Fruit fly (Drosophila melanogaster) whole organism, embryonic: ENCODE results near the gene Lcp65Ae.

Source experiments
- Bgb ChIP-seq: fragments of 200-800 bp; sonication (Bioruptor generic); IDR thresholded peaks from 2 replicates; pipeline ENCODE4 v1.3.6; 2022; ENCODE audit warnings: missing biosample characterization, missing genetic modification characterization; ENCODE audit not compliant: partially characterized antibody
- CG10321 ChIP-seq: fragments of 200-800 bp; sonication (Bioruptor generic); IDR thresholded peaks from 2 replicates; pipeline ENCODE4 v1.3.6; 2022; ENCODE audit warnings: missing biosample characterization, missing genetic modification characterization
- CG10431 ChIP-seq: fragments of 200-800 bp; sonication (Bioruptor generic); optimal IDR thresholded peaks from 3 replicates; lab custom pipeline; 2018; ENCODE audit warnings: missing biosample characterization, mild to moderate bottlenecking, missing genetic modification characterization
- CG10462 ChIP-seq: fragments of 200-800 bp; sonication (Bioruptor generic); optimal IDR thresholded peaks from 2 replicates; lab custom pipeline; 2016; ENCODE audit warnings: missing biosample characterization, missing genetic modification characterization
- CG10565 ChIP-seq: fragments of 200-800 bp; sonication (Bioruptor generic); optimal IDR thresholded peaks from 3 replicates; lab custom pipeline; 2016; ENCODE audit warnings: missing biosample characterization, mild to moderate bottlenecking, missing genetic modification characterization
- CG1233 ChIP-seq: fragments of 200-800 bp; sonication (Bioruptor generic); optimal IDR thresholded peaks from 4 replicates; lab custom pipeline; 2018; ENCODE audit warnings: missing biosample characterization, mild to moderate bottlenecking, missing genetic modification characterization
- CG13424 ChIP-seq: fragments of 200-800 bp; sonication (Bioruptor generic); optimal IDR thresholded peaks from 2 replicates; lab custom pipeline; 2019; ENCODE audit warnings: missing biosample characterization, mild to moderate bottlenecking, missing genetic modification characterization, moderate library complexity
- CG18599 ChIP-seq: fragments of 200-800 bp; sonication (Bioruptor generic); optimal IDR thresholded peaks from 3 replicates; lab custom pipeline; 2017; ENCODE audit warnings: missing biosample characterization, missing genetic modification characterization, mild to moderate bottlenecking, moderate library complexity, missing genetic modification reagents
- CG18764 ChIP-seq: fragments of 200-800 bp; sonication (Bioruptor generic); optimal IDR thresholded peaks from 3 replicates; lab custom pipeline; 2016; ENCODE audit warnings: missing biosample characterization, missing genetic modification characterization
- CG30403 ChIP-seq: fragments of 200-800 bp; sonication (Bioruptor generic); optimal IDR thresholded peaks from 3 replicates; lab custom pipeline; 2016; ENCODE audit warnings: missing biosample characterization, missing genetic modification characterization
- CG3065 ChIP-seq: fragments of 200-800 bp; sonication (Bioruptor generic); optimal IDR thresholded peaks from 2 replicates; lab custom pipeline; 2016; ENCODE audit warnings: missing biosample characterization, missing genetic modification characterization
- CG31441 ChIP-seq: fragments of 200-800 bp; sonication (Bioruptor generic); IDR thresholded peaks from 2 replicates; pipeline ENCODE4 v1.3.6; 2022; ENCODE audit warnings: missing biosample characterization, missing genetic modification characterization
- CG3847 ChIP-seq: fragments of 200-800 bp; sonication (Bioruptor generic); IDR thresholded peaks from 2 replicates; pipeline ENCODE4 v1.3.6; 2022; ENCODE audit warnings: missing biosample characterization, missing genetic modification characterization
- CG4282 ChIP-seq: fragments of 200-800 bp; sonication (Bioruptor generic); optimal IDR thresholded peaks from 2 replicates; lab custom pipeline; 2016; ENCODE audit warnings: missing biosample characterization, missing genetic modification characterization
- CG4328 ChIP-seq: fragments of 200-800 bp; sonication (Bioruptor generic); optimal IDR thresholded peaks from 3 replicates; lab custom pipeline; 2017; ENCODE audit warnings: missing biosample characterization, missing genetic modification reagents, missing genetic modification characterization
- CG4360 ChIP-seq: fragments of 200-800 bp; sonication (Bioruptor generic); IDR thresholded peaks from 2 replicates; pipeline ENCODE4 v1.3.6; 2022; ENCODE audit warnings: missing biosample characterization, missing genetic modification characterization
- CG4707 ChIP-seq: fragments of 200-800 bp; sonication (Bioruptor generic); optimal IDR thresholded peaks from 2 replicates; lab custom pipeline; 2018; ENCODE audit warnings: missing biosample characterization, mild to moderate bottlenecking, missing genetic modification characterization, moderate library complexity
- CG6791 ChIP-seq: fragments of 200-800 bp; sonication (Bioruptor generic); IDR thresholded peaks from 3 replicates; pipeline ENCODE4 v1.3.6; 2022; ENCODE audit warnings: missing biosample characterization, missing genetic modification characterization; ENCODE audit not compliant: partially characterized antibody
- CG6854 ChIP-seq: fragments of 200-800 bp; sonication (Bioruptor generic); optimal IDR thresholded peaks from 3 replicates; lab custom pipeline; 2017; ENCODE audit warnings: missing biosample characterization, mild to moderate bottlenecking, missing genetic modification characterization
- Dref ChIP-seq: fragments of 200-800 bp; sonication (Bioruptor generic); IDR thresholded peaks from 2 replicates; pipeline ENCODE4 v1.3.6; 2022; ENCODE audit warnings: missing biosample characterization, missing genetic modification characterization
- E2f1 ChIP-seq: fragments of 200-800 bp; sonication (Bioruptor generic); IDR thresholded peaks from 2 replicates; pipeline ENCODE4 v1.3.6; 2022; ENCODE audit warnings: missing biosample characterization, missing genetic modification characterization
- HLH4C ChIP-seq: fragments of 200-800 bp; sonication (Bioruptor generic); IDR thresholded peaks from 3 replicates; pipeline ENCODE4 v1.3.6; 2022; ENCODE audit warnings: missing biosample characterization, missing genetic modification characterization; ENCODE audit not compliant: partially characterized antibody
- HLHmδ ChIP-seq: fragments of 200-800 bp; sonication (Bioruptor generic); optimal IDR thresholded peaks from 2 replicates; lab custom pipeline; 2018; ENCODE audit warnings: missing biosample characterization, mild to moderate bottlenecking, missing genetic modification characterization, moderate library complexity
- Hand ChIP-seq: fragments of 200-800 bp; sonication (Bioruptor generic); optimal IDR thresholded peaks from 2 replicates; lab custom pipeline; 2017; ENCODE audit warnings: mild to moderate bottlenecking, missing biosample characterization, missing genetic modification reagents, missing genetic modification characterization
- Hmr ChIP-seq: fragments of 200-800 bp; sonication (Bioruptor generic); optimal IDR thresholded peaks from 3 replicates; lab custom pipeline; 2017; ENCODE audit warnings: mild to moderate bottlenecking, missing biosample characterization, missing genetic modification reagents, missing genetic modification characterization
- MESR4 ChIP-seq: fragments of 200-800 bp; sonication (Bioruptor generic); optimal IDR thresholded peaks from 2 replicates; lab custom pipeline; 2018; ENCODE audit warnings: missing biosample characterization, mild to moderate bottlenecking, missing genetic modification characterization, moderate library complexity
- Ravus ChIP-seq: fragments of 200-800 bp; sonication (Bioruptor generic); IDR thresholded peaks from 2 replicates; pipeline ENCODE4 v1.3.6; 2022; ENCODE audit warnings: missing biosample characterization, missing genetic modification characterization
- ara ChIP-seq: fragments of 200-800 bp; sonication (Bioruptor generic); IDR thresholded peaks from 2 replicates; pipeline ENCODE4 v1.3.6; 2022; ENCODE audit warnings: missing biosample characterization, missing genetic modification characterization
- btn ChIP-seq: fragments of 200-800 bp; sonication (Bioruptor generic); optimal IDR thresholded peaks from 2 replicates; lab custom pipeline; 2016; ENCODE audit warnings: missing biosample characterization, missing genetic modification characterization
- chinmo ChIP-seq: fragments of 200-800 bp; sonication (Bioruptor generic); IDR thresholded peaks from 4 replicates; pipeline ENCODE4 v1.3.6; 2022; ENCODE audit warnings: missing biosample characterization, missing genetic modification characterization; ENCODE audit not compliant: partially characterized antibody
- da ChIP-seq: fragments of 200-800 bp; sonication (Bioruptor generic); optimal IDR thresholded peaks from 2 replicates; lab custom pipeline; 2016; ENCODE audit warnings: missing biosample characterization, missing genetic modification characterization
- en ChIP-seq: fragments of 200-800 bp; sonication (Bioruptor generic); optimal IDR thresholded peaks from 2 replicates; lab custom pipeline; 2016; ENCODE audit warnings: missing biosample characterization, missing genetic modification characterization
- grn ChIP-seq: fragments of 200-800 bp; sonication (Bioruptor generic); optimal IDR thresholded peaks from 3 replicates; lab custom pipeline; 2017; ENCODE audit warnings: missing biosample characterization, missing genetic modification characterization
- gro ChIP-seq: fragments of 200-800 bp; sonication (Bioruptor generic); optimal IDR thresholded peaks from 2 replicates; lab custom pipeline; 2016; ENCODE audit warnings: missing biosample characterization, missing genetic modification characterization
- her ChIP-seq: fragments of 200-800 bp; sonication (Bioruptor generic); optimal IDR thresholded peaks from 2 replicates; lab custom pipeline; 2016; ENCODE audit warnings: missing biosample characterization, missing genetic modification characterization
- ind ChIP-seq: fragments of 200-800 bp; sonication (Bioruptor generic); optimal IDR thresholded peaks from 3 replicates; lab custom pipeline; 2016; ENCODE audit warnings: missing biosample characterization, missing genetic modification characterization
- klu ChIP-seq: fragments of 200-800 bp; sonication (Bioruptor generic); IDR thresholded peaks from 2 replicates; pipeline ENCODE4 v1.3.6; 2022; ENCODE audit warnings: missing biosample characterization, missing genetic modification characterization
- lola ChIP-seq, 3 experiments: fragments of >200 bp in 2 of 3; fragments of 200-800 bp in 1 of 3; sonication (Bioruptor generic) in 1 of 3; optimal IDR thresholded peaks; 2 replicates each; lab custom pipeline; 2017 to 2019; ENCODE audit warnings: missing biosample characterization in 3 of 3, missing genetic modification characterization in 3 of 3, mild to moderate bottlenecking in 1 of 3, moderate library complexity in 1 of 3
- nmo ChIP-seq: fragments of 200-800 bp; sonication (Bioruptor generic); optimal IDR thresholded peaks from 2 replicates; lab custom pipeline; 2018; ENCODE audit warnings: missing biosample characterization, mild to moderate bottlenecking, missing genetic modification characterization, moderate library complexity
- pho ChIP-seq: fragments of 200-800 bp; sonication (Bioruptor generic); optimal IDR thresholded peaks from 2 replicates; lab custom pipeline; 2016; ENCODE audit warnings: missing biosample characterization, missing genetic modification characterization
- phol ChIP-seq: fragments of 200-800 bp; sonication (Bioruptor generic); optimal IDR thresholded peaks from 3 replicates; lab custom pipeline; 2018; ENCODE audit warnings: missing biosample characterization, mild to moderate bottlenecking, missing genetic modification characterization, moderate library complexity
- psq ChIP-seq: fragments of 200-800 bp; sonication (Bioruptor generic); optimal IDR thresholded peaks from 2 replicates; lab custom pipeline; 2017; ENCODE audit warnings: missing biosample characterization, missing genetic modification characterization
- repo ChIP-seq: fragments of 200-800 bp; sonication (Bioruptor generic); optimal IDR thresholded peaks from 2 replicates; lab custom pipeline; 2016; ENCODE audit warnings: missing biosample characterization, missing genetic modification characterization
- shn ChIP-seq: fragments of 200-800 bp; sonication (Bioruptor generic); optimal IDR thresholded peaks from 3 replicates; lab custom pipeline; 2016; ENCODE audit warnings: missing biosample characterization, missing genetic modification characterization
- sqz ChIP-seq: fragments of 200-800 bp; sonication (Bioruptor generic); optimal IDR thresholded peaks from 3 replicates; lab custom pipeline; 2018; ENCODE audit warnings: missing biosample characterization, mild to moderate bottlenecking, missing genetic modification characterization
- tgo ChIP-seq: fragments of 200-800 bp; sonication (Bioruptor generic); IDR thresholded peaks from 3 replicates; pipeline ENCODE4 v1.3.6; 2022; ENCODE audit warnings: missing biosample characterization, missing genetic modification characterization

Gene Lcp65Ae

DNA sequence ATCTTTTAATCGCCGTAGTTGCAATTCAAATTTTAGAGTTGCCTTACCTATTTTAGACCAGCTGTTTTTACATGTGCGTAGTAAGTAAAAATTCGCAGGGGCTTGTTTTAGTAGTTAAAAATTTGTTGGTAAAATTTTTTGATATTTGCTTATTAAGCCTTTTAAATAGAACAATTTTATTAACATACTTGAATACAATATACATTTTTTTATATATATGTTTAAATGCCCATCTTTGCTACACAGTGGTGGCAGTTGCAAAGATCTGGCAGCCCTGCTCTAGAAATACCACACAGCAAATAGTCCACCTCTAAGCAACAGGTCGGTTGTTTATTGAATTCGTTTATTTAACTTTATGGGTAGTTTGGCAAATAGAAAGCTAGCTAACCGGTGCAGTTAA lies 43.2 kb downstream of the Lcp65Ae start, which contains the start of the genes CG10467 and loj (continued):
- no peak for TF ChIP-seq HLHmδ (GFP tag; lab: Kevin White, UChicago)
- TF ChIP-seq ara (GFP tag; lab: Robert Waterston, UW): peak; percentile 96
- TF ChIP-seq Ravus: peak; percentile 88
- TF ChIP-seq CG4328 (GFP tag; lab: Kevin White, UChicago): peak; percentile 91
- peak; percentile 91 for TF ChIP-seq psq (GFP tag; lab: Kevin White, UChicago)
- TF ChIP-seq CG6854 (GFP tag; lab: Kevin White, UChicago): peak; percentile 26
- peak; percentile 32 for TF ChIP-seq da (GFP tag; lab: Kevin White, UChicago)
- peak; percentile 53 for TF ChIP-seq CG4360 (GFP tag; lab: Robert Waterston, UW)
- TF ChIP-seq Hand (GFP tag; lab: Kevin White, UChicago): peak; percentile 61
- TF ChIP-seq pho: peak; percentile 85
- TF ChIP-seq ind (GFP tag; lab: Kevin White, UChicago): peak; percentile 98
- peak; percentile 76 for TF ChIP-seq shn (GFP tag; lab: Kevin White, UChicago)
- TF ChIP-seq her (GFP tag; lab: Kevin White, UChicago): peak; percentile 45
- peak; percentile 98 for TF ChIP-seq nmo (GFP tag; lab: Kevin White, UChicago)
- peak; percentile 92 for TF ChIP-seq CG18764 (GFP tag; lab: Kevin White, UChicago)
- TF ChIP-seq CG6791 (GFP tag; lab: Robert Waterston, UW): peak; percentile 55; the same call in 1 of the 3 replicates
- TF ChIP-seq CG10321 (GFP tag; lab: Robert Waterston, UW): peak; percentile 57; the same call in 1 of the 2 replicates
- TF ChIP-seq phol (tag; lab: Kevin White, UChicago): peak; percentile 98
- TF ChIP-seq Dref (GFP tag; lab: Robert Waterston, UW): peak; percentile 47
- no peak for TF ChIP-seq MESR4 (GFP tag; lab: Kevin White, UChicago)
- TF ChIP-seq gro (GFP tag; lab: Kevin White, UChicago): peak; percentile 71
- peak; percentile 44 for TF ChIP-seq en (GFP tag; lab: Kevin White, UChicago)
- peak; percentile 69 for TF ChIP-seq CG10431
- peak; percentile 34 for TF ChIP-seq repo (GFP tag; lab: Kevin White, UChicago)
- TF ChIP-seq CG1233: peak; percentile 93
- TF ChIP-seq grn (GFP tag; lab: Kevin White, UChicago): peak; percentile 67
- TF ChIP-seq CG18599 (GFP tag; lab: Kevin White, UChicago): peak; percentile 94
- no peak for TF ChIP-seq btn (GFP tag; lab: Kevin White, UChicago)
- peak; percentile 50 for TF ChIP-seq CG10565 (GFP tag; lab: Kevin White, UChicago)
- TF ChIP-seq Bgb (GFP tag; lab: Robert Waterston, UW): peak; percentile 59
- TF ChIP-seq CG10462 (GFP tag; lab: Kevin White, UChicago): peak; percentile 90
- TF ChIP-seq E2f1 (GFP tag; lab: Robert Waterston, UW): peak; percentile 97
- TF ChIP-seq chinmo (GFP tag; lab: Robert Waterston, UW): no peak
- peak; percentile 96 for TF ChIP-seq CG31441 (GFP tag; lab: Robert Waterston, UW)
- TF ChIP-seq CG13424 (tag; lab: Kevin White, UChicago): peak; percentile 98
- peak; percentile 97 for TF ChIP-seq klu (GFP tag; lab: Robert Waterston, UW)
- TF ChIP-seq CG4282 (GFP tag; lab: Kevin White, UChicago): peak; percentile 43
- TF ChIP-seq tgo: peak; percentile 97
- TF ChIP-seq CG30403: peak; percentile 97
- peak; percentile 59 for TF ChIP-seq HLH4C (GFP tag; lab: Robert Waterston, UW)
- TF ChIP-seq CG3065 (GFP tag; lab: Kevin White, UChicago): peak; percentile 90
- peak; percentile 98 for TF ChIP-seq CG3847 (GFP tag; lab: Robert Waterston, UW)
- peak in 1 of 3 experiments; percentile 97 for TF ChIP-seq lola (GFP tag; optimal IDR thresholded peaks at IDR 0.05; lab: Kevin White, UChicago)
- TF ChIP-seq CG4707 (GFP tag; lab: Kevin White, UChicago): peak; percentile 73
- TF ChIP-seq Hmr: peak; percentile 92
- no peak for TF ChIP-seq sqz
